Worm (Caenorhabditis elegans) whole organism, L1 larva: ENCODE measurements around the gene F11D5.6.

Experiments used
- C04F5.9 ChIP-seq: sonication (generic microtip); optimal IDR thresholded peaks from 2 replicates; lab custom pipeline; 2016; ENCODE audit warnings: missing genetic modification characterization, missing compliant biosample characterization
- ceh-82 ChIP-seq, 3 experiments: fragments of 150-350 bp in 1 of 3; sonication (generic microtip) in 2 of 3; optimal IDR thresholded peaks; 2 replicates each; lab custom pipeline; 2014 to 2017; ENCODE audit warnings: missing biosample characterization in 3 of 3, missing genetic modification characterization in 3 of 3
- efl-1 ChIP-seq, 4 experiments: fragments of 150-350 bp; optimal IDR thresholded peaks in 3 of 4; peaks in 1 of 4; 1 replicate in 1 of 4; 2 replicates in 3 of 4; lab custom pipeline; 2014; ENCODE audit warnings: missing biosample characterization in 2 of 4, missing genetic modification characterization in 2 of 4, missing genetic modification reagents in 2 of 4
- grh-1 ChIP-seq: fragments of 200-800 bp; sonication (Bioruptor generic); IDR thresholded peaks from 2 replicates; pipeline ENCODE4 v1.3.6; 2022; ENCODE audit warnings: missing genetic modification reagents, missing genetic modification characterization, missing compliant biosample characterization
- mab-9 ChIP-seq: fragments of 200-800 bp; sonication (Bioruptor generic); IDR thresholded peaks from 2 replicates; pipeline ENCODE4 v1.3.6; 2022; ENCODE audit warnings: missing genetic modification reagents, missing genetic modification characterization, missing compliant biosample characterization
- nhr-77 ChIP-seq: fragments of 150-350 bp; optimal IDR thresholded peaks from 2 replicates; lab custom pipeline; 2014; ENCODE audit warnings: missing biosample characterization, missing genetic modification characterization
- nhr-85 ChIP-seq: sonication (generic microtip); peaks from one replicate; lab custom pipeline; 2016; ENCODE audit warnings: missing genetic modification characterization, inconsistent platforms, missing compliant biosample characterization
- nhr-90 ChIP-seq: sonication (generic microtip); optimal IDR thresholded peaks from 2 replicates; lab custom pipeline; 2016; ENCODE audit warnings: mild to moderate bottlenecking, missing genetic modification characterization, missing compliant biosample characterization; ENCODE audit not compliant: poor library complexity
- swsn-7 ChIP-seq: sonication (generic microtip); optimal IDR thresholded peaks from 2 replicates; lab custom pipeline; 2016; ENCODE audit warnings: missing genetic modification characterization, missing compliant biosample characterization
- unc-30 ChIP-seq: sonication (generic microtip); optimal IDR thresholded peaks from 2 replicates; lab custom pipeline; 2017; ENCODE audit warnings: missing biosample characterization, missing genetic modification characterization
- ztf-11 ChIP-seq, 2 experiments: sonication (generic microtip); optimal IDR thresholded peaks; 2 replicates each; lab custom pipeline; 2016 to 2017; ENCODE audit warnings: missing genetic modification characterization in 2 of 2, missing biosample characterization in 1 of 2, missing compliant biosample characterization in 1 of 2

DNA sequence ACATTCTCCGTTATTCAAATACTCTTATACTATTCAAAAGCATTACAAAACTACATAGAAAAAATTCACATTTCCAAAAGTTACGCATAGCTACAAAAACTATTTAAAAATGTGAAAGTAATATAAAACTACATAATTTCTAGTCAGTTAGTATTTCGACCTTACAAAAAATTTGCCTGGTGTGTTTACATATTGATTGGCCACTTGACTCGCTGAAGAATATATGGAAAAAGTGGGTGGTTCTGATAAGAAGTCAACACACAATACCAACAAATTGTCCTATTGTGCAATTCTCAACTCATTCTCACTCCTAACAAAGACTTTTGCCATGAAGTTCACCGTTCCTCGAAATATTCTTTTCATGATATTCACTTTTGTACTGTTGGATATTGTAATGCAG, 27.5 kb downstream of the F11D5.6 start, which contains the start of gene K09C4.1:
- TF ChIP-seq efl-1 (optimal IDR thresholded peaks at IDR 0.05; lab: Kevin White, UChicago): no peak
- TF ChIP-seq efl-1 (GFP tag; optimal IDR thresholded peaks at IDR 0.05 in 1 of 2; lab: Kevin White, UChicago): no peak
- TF ChIP-seq nhr-90 (tag; lab: Kevin White, UChicago): no peak
- no peak for TF ChIP-seq nhr-77 (tag; lab: Kevin White, UChicago)
- no peak for TF ChIP-seq nhr-85 (tag; lab: Kevin White, UChicago)
- TF ChIP-seq mab-9 (GFP tag; lab: Robert Waterston, UW): no peak
- no peak for TF ChIP-seq C04F5.9 (tag; lab: Kevin White, UChicago)
- no peak for TF ChIP-seq grh-1 (GFP tag; lab: Robert Waterston, UW)
- TF ChIP-seq unc-30 (tag; lab: Kevin White, UChicago): no peak
- TF ChIP-seq swsn-7: no peak
- TF ChIP-seq ztf-11 (tag; optimal IDR thresholded peaks at IDR 0.05; lab: Kevin White, UChicago): no peak
- TF ChIP-seq ceh-82 (tag; optimal IDR thresholded peaks at IDR 0.05; lab: Kevin White, UChicago): no peak
